Worm (Caenorhabditis elegans): Measurements from ENCODE around the gene leo-1.
A peak's percentile ranks its signal among the peaks of the same experiment; 100 is the strongest.

The leo-1 gene

DNA sequence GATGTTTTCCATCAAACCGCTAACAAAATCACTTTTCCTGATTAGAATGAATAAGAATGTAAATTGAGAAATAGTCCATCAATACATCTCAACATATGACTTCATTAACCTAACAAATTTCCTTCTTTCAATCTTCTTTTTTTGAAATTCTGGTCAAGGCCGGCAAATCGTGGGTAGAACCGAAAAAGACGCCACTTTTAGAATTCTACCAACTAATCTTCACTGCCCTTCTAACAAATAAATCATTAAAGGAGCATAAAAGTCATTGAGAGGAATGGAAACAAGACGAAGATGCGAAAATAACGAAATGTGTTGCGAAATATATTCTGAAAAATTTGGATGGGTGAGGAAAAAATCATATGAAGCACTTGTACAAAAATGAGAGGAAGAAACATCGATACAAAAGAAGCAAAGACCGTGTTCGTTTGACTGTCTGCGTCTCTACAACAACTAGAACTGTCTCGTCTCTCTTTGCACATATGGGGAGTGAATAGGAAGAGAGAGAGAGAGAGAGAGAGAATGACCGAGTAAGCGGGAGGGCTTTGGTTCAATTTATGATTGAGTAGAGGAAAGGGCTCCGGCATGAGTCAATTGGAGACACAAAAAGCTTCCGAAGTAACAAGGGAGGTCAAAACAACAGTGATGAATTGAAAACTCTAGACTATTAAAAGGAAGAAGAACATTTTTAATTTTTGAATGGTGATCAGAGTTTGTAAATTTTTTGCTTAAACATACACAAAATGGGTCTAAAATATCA is 34.8 kb upstream of the leo-1 start:
- TF ChIP-seq lsy-2 (tag; optimal IDR thresholded peaks at IDR 0.05) (peak in 1 of 2 experiments; percentile 34), unc-55 (GFP tag; optimal IDR thresholded peaks at IDR 0.05) (peak; percentile 28), crh-2 (tag; optimal IDR thresholded peaks at IDR 0.05) (peak; percentile 6), nhr-129 (tag; optimal IDR thresholded peaks at IDR 0.05) (peak; percentile 29), C34F6.9 (tag; optimal IDR thresholded peaks at IDR 0.05) (peak; percentile 43), nhr-12 (tag; optimal IDR thresholded peaks at IDR 0.05) (no peak), blmp-1 (tag; optimal IDR thresholded peaks at IDR 0.05; ENCODE audit: insufficient read depth) (no peak), fos-1 (tag; optimal IDR thresholded peaks at IDR 0.05) (peak; percentile 40)

DNA sequence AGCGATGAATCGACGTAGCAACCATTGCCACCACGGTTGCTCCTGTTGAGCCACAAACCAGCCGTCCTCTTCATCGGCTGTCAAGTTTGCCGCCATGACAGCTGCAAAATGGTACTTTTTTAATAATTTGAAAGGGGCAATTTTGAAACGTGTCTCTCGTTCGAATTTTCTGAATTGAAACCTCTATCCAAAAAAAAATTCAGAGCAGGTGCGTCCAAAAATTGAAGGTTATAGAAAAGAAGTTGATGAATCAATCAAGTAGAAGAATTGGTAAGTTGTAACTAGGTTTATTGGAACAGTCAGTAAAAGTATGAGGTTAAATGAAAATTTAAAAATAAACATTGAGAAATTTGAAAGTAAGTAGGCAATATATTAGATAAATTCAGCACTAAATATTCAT is 32.2 kb upstream of the leo-1 start, which contains the start of gene T01G1.4:
TSS of gene T01G1.4 (minus strand) at position 101 of the 400 bp plus-strand sequence.
- TF ChIP-seq gmeb-1 (tag; optimal IDR thresholded peaks at IDR 0.05) (no peak), Y55F3AM.14 (GFP tag; optimal IDR thresholded peaks at IDR 0.05) (no peak)

- no peak for TF ChIP-seq dmd-4 (tag; optimal IDR thresholded peaks at IDR 0.05)
- no peak for TF ChIP-seq nhr-12 (tag; optimal IDR thresholded peaks at IDR 0.05)
These were observed 30.6 kb upstream of the leo-1 start, which contains the start of gene klp-12 for ce11 chrIV:11359769-11360168. TSS of gene klp-12 (minus strand) at chrIV:11359869.

ce11 chrIV:11353946-11354458 is 24.8 kb upstream of the leo-1 start, which contains the start of gene T01G1.2:
TSS of gene T01G1.2 (plus strand) at chrIV:11354408.
- TF ChIP-seq lin-13 (GFP tag; optimal IDR thresholded peaks at IDR 0.05) (no peak), nhr-77 (tag; optimal IDR thresholded peaks at IDR 0.05) (no peak), mbf-1 (tag; optimal IDR thresholded peaks at IDR 0.05) (no peak), nhr-23 (tag; optimal IDR thresholded peaks at IDR 0.05) (no peak), ztf-11 (tag; optimal IDR thresholded peaks at IDR 0.05) (no peak), crh-2 (tag; optimal IDR thresholded peaks at IDR 0.05) (peak; percentile 32), lin-39 (tag; optimal IDR thresholded peaks at IDR 0.05) (no peak), F13H6.1 (tag; optimal IDR thresholded peaks at IDR 0.05) (peak; percentile 33), sem-4 (tag; optimal IDR thresholded peaks at IDR 0.05) (peak; percentile 68), lin-11 (tag; optimal IDR thresholded peaks at IDR 0.05) (no peak), Y55F3AM.14 (GFP tag; optimal IDR thresholded peaks at IDR 0.05) (no peak), blmp-1 (tag; optimal IDR thresholded peaks at IDR 0.05; ENCODE audit: insufficient read depth) (no peak), ztf-1 (GFP tag; conservative IDR thresholded peaks at IDR 0.05) (no peak), mdl-1 (tag; optimal IDR thresholded peaks at IDR 0.05) (peak; percentile 37 to 39), nhr-12 (tag; optimal IDR thresholded peaks at IDR 0.05) (no peak), sma-9 (GFP tag; optimal IDR thresholded peaks at IDR 0.05) (peak; percentile 24), sma-9 (tag; optimal IDR thresholded peaks at IDR 0.05) (no peak), lsy-2 (tag; optimal IDR thresholded peaks at IDR 0.05) (peak in 1 of 2 experiments; percentile 60), nhr-129 (tag; optimal IDR thresholded peaks at IDR 0.05) (peak; percentile 76), ZK546.5 (tag; optimal IDR thresholded peaks at IDR 0.05) (no peak), alr-1 (tag; optimal IDR thresholded peaks at IDR 0.05) (no peak), peb-1 (tag; optimal IDR thresholded peaks at IDR 0.05) (no peak), aly-2 (tag; optimal IDR thresholded peaks at IDR 0.05) (no peak), unc-39 (tag; optimal IDR thresholded peaks at IDR 0.05) (no peak), nhr-11 (tag; optimal IDR thresholded peaks at IDR 0.05) (no peak), mab-5 (tag; optimal IDR thresholded peaks at IDR 0.05) (no peak), nhr-21 (tag; optimal IDR thresholded peaks at IDR 0.05) (no peak), ztf-4 (tag; optimal IDR thresholded peaks at IDR 0.05) (peak; percentile 60), elt-1 (tag; optimal IDR thresholded peaks at IDR 0.05) (no peak), nhr-237 (tag; optimal IDR thresholded peaks at IDR 0.05) (no peak), ceh-82 (tag; optimal IDR thresholded peaks at IDR 0.05) (no peak), sma-3 (GFP tag; optimal IDR thresholded peaks at IDR 0.05) (no peak), ceh-16 (tag; optimal IDR thresholded peaks at IDR 0.05) (no peak), nhr-6 (tag; optimal IDR thresholded peaks at IDR 0.05) (no peak), elt-3 (tag; optimal IDR thresholded peaks at IDR 0.05) (no peak), nhr-25 (tag; optimal IDR thresholded peaks at IDR 0.05) (no peak), fos-1 (tag; optimal IDR thresholded peaks at IDR 0.05) (no peak), unc-55 (GFP tag; optimal IDR thresholded peaks at IDR 0.05) (peak; percentile 11), unc-62 (GFP tag; optimal IDR thresholded peaks at IDR 0.05) (no peak), egl-27 (tag; optimal IDR thresholded peaks at IDR 0.05) (no peak), R02D3.7 (tag; optimal IDR thresholded peaks at IDR 0.05) (no peak), gmeb-1 (tag; optimal IDR thresholded peaks at IDR 0.05) (no peak), zag-1 (tag; optimal IDR thresholded peaks at IDR 0.05) (no peak), nhr-10 (tag; optimal IDR thresholded peaks at IDR 0.05) (no peak)
